Fruit fly (Drosophila melanogaster) whole organism, prepupa: ENCODE measurements around the gene CG32192.

Experiments used
- Blimp-1 ChIP-seq: fragments of 200-800 bp; sonication (Bioruptor generic); optimal IDR thresholded peaks from 3 replicates; lab custom pipeline; 2017; ENCODE audit warnings: missing biosample characterization, missing genetic modification characterization, mild to moderate bottlenecking, moderate library complexity, missing genetic modification reagents
- CG10631 ChIP-seq: fragments of 200-800 bp; sonication (Bioruptor generic); optimal IDR thresholded peaks from 2 replicates; lab custom pipeline; 2016; ENCODE audit warnings: missing biosample characterization, missing genetic modification characterization
- CG11294 ChIP-seq: fragments of 200-800 bp; sonication (Bioruptor generic); IDR thresholded peaks from 2 replicates; pipeline ENCODE4 v1.3.6; 2022; ENCODE audit warnings: missing biosample characterization, missing genetic modification characterization
- CG11762 ChIP-seq: fragments of 200-800 bp; sonication (Bioruptor generic); optimal IDR thresholded peaks from 3 replicates; lab custom pipeline; 2016; ENCODE audit warnings: missing biosample characterization, missing genetic modification characterization; ENCODE audit not compliant: insufficient read depth
- CG15336 ChIP-seq: fragments of 200-800 bp; sonication (Bioruptor generic); IDR thresholded peaks from 2 replicates; pipeline ENCODE4 v1.3.6; 2022; ENCODE audit warnings: missing biosample characterization, missing genetic modification characterization
- CG1621 ChIP-seq: fragments of 200-800 bp; sonication (Bioruptor generic); optimal IDR thresholded peaks from 3 replicates; lab custom pipeline; 2018; ENCODE audit warnings: missing biosample characterization, mild to moderate bottlenecking, missing genetic modification characterization
- CG16779 ChIP-seq: fragments of 200-800 bp; sonication (Bioruptor generic); optimal IDR thresholded peaks from 3 replicates; lab custom pipeline; 2017; ENCODE audit warnings: missing biosample characterization, mild to moderate bottlenecking, missing genetic modification characterization
- CG3032 ChIP-seq: fragments of 200-800 bp; optimal IDR thresholded peaks from 2 replicates; lab custom pipeline; 2019; ENCODE audit warnings: missing biosample characterization, mild to moderate bottlenecking, missing genetic modification characterization, moderate library complexity
- CG31627 ChIP-seq: fragments of 200-800 bp; sonication (Bioruptor generic); optimal IDR thresholded peaks from 3 replicates; lab custom pipeline; 2016; ENCODE audit warnings: missing biosample characterization, missing genetic modification characterization
- CG32006 ChIP-seq: fragments of 200-800 bp; sonication (Bioruptor generic); optimal IDR thresholded peaks from 3 replicates; lab custom pipeline; 2017; ENCODE audit warnings: missing biosample characterization, mild to moderate bottlenecking, missing genetic modification characterization
- CG3919 ChIP-seq: fragments of 200-800 bp; sonication (Bioruptor generic); optimal IDR thresholded peaks from 3 replicates; lab custom pipeline; 2016; ENCODE audit warnings: missing biosample characterization, missing genetic modification characterization
- CG6163 ChIP-seq: fragments of 200-800 bp; sonication (Bioruptor generic); IDR thresholded peaks from 3 replicates; pipeline ENCODE4 v1.3.6; 2022; ENCODE audit warnings: missing biosample characterization, missing genetic modification characterization
- CG6276 ChIP-seq: fragments of 200-800 bp; sonication (Bioruptor generic); optimal IDR thresholded peaks from 2 replicates; lab custom pipeline; 2017; ENCODE audit warnings: missing biosample characterization, mild to moderate bottlenecking, missing genetic modification characterization
- CG6792 ChIP-seq: fragments of 200-800 bp; sonication (Bioruptor generic); optimal IDR thresholded peaks from 3 replicates; lab custom pipeline; 2016; ENCODE audit warnings: missing biosample characterization, missing genetic modification characterization
- CG6808 ChIP-seq: fragments of 200-800 bp; sonication (Bioruptor generic); optimal IDR thresholded peaks from 3 replicates; lab custom pipeline; 2017; ENCODE audit warnings: missing biosample characterization, missing genetic modification characterization, mild to moderate bottlenecking, moderate library complexity, missing genetic modification reagents
- CG6854 ChIP-seq: fragments of 200-800 bp; sonication (Bioruptor generic); optimal IDR thresholded peaks from 2 replicates; lab custom pipeline; 2017; ENCODE audit warnings: missing biosample characterization, mild to moderate bottlenecking, missing genetic modification characterization
- CG7368 ChIP-seq: fragments of 200-800 bp; sonication (Bioruptor generic); optimal IDR thresholded peaks from 3 replicates; lab custom pipeline; 2016; ENCODE audit warnings: missing biosample characterization, missing genetic modification characterization
- CG8119 ChIP-seq: fragments of 200-800 bp; sonication (Bioruptor generic); IDR thresholded peaks from 3 replicates; pipeline ENCODE4 v1.3.6; 2022; ENCODE audit warnings: missing biosample characterization, missing genetic modification characterization
- CG8319 ChIP-seq: fragments of 200-800 bp; sonication (Bioruptor generic); optimal IDR thresholded peaks from 3 replicates; lab custom pipeline; 2016; ENCODE audit warnings: missing biosample characterization, missing genetic modification characterization
- CG8632 ChIP-seq: fragments of 200-800 bp; sonication (Bioruptor generic); optimal IDR thresholded peaks from 3 replicates; lab custom pipeline; 2016; ENCODE audit warnings: missing biosample characterization, missing genetic modification characterization
- CG9139 ChIP-seq: fragments of 200-800 bp; sonication (Bioruptor generic); optimal IDR thresholded peaks from 3 replicates; lab custom pipeline; 2017; ENCODE audit warnings: missing biosample characterization, mild to moderate bottlenecking, missing genetic modification characterization
- Eip75B ChIP-seq: fragments of 200-800 bp; sonication (Bioruptor generic); optimal IDR thresholded peaks from 3 replicates; lab custom pipeline; 2016; ENCODE audit warnings: missing biosample characterization, missing genetic modification characterization
- Eip78C ChIP-seq: fragments of 200-800 bp; sonication (Bioruptor generic); peaks from one replicate; lab custom pipeline; 2016; ENCODE audit warnings: missing biosample characterization, missing genetic modification characterization
- Eip93F ChIP-seq: fragments of 200-800 bp; sonication (Bioruptor generic); optimal IDR thresholded peaks from 2 replicates; lab custom pipeline; 2016; ENCODE audit warnings: missing biosample characterization, mild to moderate bottlenecking, missing genetic modification characterization
- Ets21C ChIP-seq: fragments of 200-800 bp; sonication (Bioruptor generic); optimal IDR thresholded peaks from 3 replicates; lab custom pipeline; 2016; ENCODE audit warnings: missing biosample characterization, missing genetic modification characterization
- Ets96B ChIP-seq: fragments of 200-800 bp; optimal IDR thresholded peaks from 2 replicates; lab custom pipeline; 2019; ENCODE audit warnings: missing biosample characterization, mild to moderate bottlenecking, missing genetic modification characterization, moderate library complexity
- Gug ChIP-seq: fragments of 200-800 bp; sonication (Bioruptor generic); IDR thresholded peaks from 2 replicates; pipeline ENCODE4 v1.3.6; 2022; ENCODE audit warnings: missing biosample characterization, missing genetic modification characterization
- Hr38 ChIP-seq: sonication (Bioruptor generic); optimal IDR thresholded peaks from 2 replicates; lab custom pipeline; 2016; ENCODE audit warnings: missing biosample characterization, missing genetic modification characterization
- Hr39 ChIP-seq: fragments of 200-800 bp; sonication (Bioruptor generic); optimal IDR thresholded peaks from 2 replicates; lab custom pipeline; 2016; ENCODE audit warnings: missing biosample characterization, missing genetic modification characterization
- Hr4 ChIP-seq: fragments of 200-800 bp; sonication (Bioruptor generic); optimal IDR thresholded peaks from 3 replicates; lab custom pipeline; 2016; ENCODE audit warnings: missing biosample characterization, missing genetic modification characterization
- Lpt ChIP-seq: fragments of 200-800 bp; sonication (Bioruptor generic); optimal IDR thresholded peaks from 3 replicates; lab custom pipeline; 2016; ENCODE audit warnings: missing biosample characterization, missing genetic modification characterization
- Met ChIP-seq: fragments of 200-800 bp; sonication (Bioruptor generic); optimal IDR thresholded peaks from 3 replicates; lab custom pipeline; 2016; ENCODE audit warnings: missing biosample characterization, missing genetic modification characterization
- Smox ChIP-seq: fragments of 200-800 bp; sonication (Bioruptor generic); optimal IDR thresholded peaks from 3 replicates; lab custom pipeline; 2016; ENCODE audit warnings: missing biosample characterization, missing genetic modification characterization
- Sox14 ChIP-seq: fragments of 200-800 bp; sonication (Bioruptor generic); optimal IDR thresholded peaks from 3 replicates; lab custom pipeline; 2016; ENCODE audit warnings: missing biosample characterization, missing genetic modification characterization
- achi ChIP-seq: fragments of 200-800 bp; sonication (Bioruptor generic); optimal IDR thresholded peaks from 3 replicates; lab custom pipeline; 2016; ENCODE audit warnings: missing biosample characterization, missing genetic modification characterization
- eg ChIP-seq: fragments of 200-800 bp; sonication (Bioruptor generic); IDR thresholded peaks from 3 replicates; pipeline ENCODE4 v1.3.6; 2022; ENCODE audit warnings: missing biosample characterization, missing genetic modification characterization
- fkh ChIP-seq: fragments of 200-800 bp; sonication (Bioruptor generic); optimal IDR thresholded peaks from 3 replicates; lab custom pipeline; 2017; ENCODE audit warnings: missing biosample characterization, mild to moderate bottlenecking, missing genetic modification characterization, moderate library complexity
- lz ChIP-seq: fragments of 200-800 bp; sonication (Bioruptor generic); optimal IDR thresholded peaks from 3 replicates; lab custom pipeline; 2016; ENCODE audit warnings: missing biosample characterization, missing genetic modification characterization
- net ChIP-seq: fragments of 200-800 bp; sonication (Bioruptor generic); optimal IDR thresholded peaks from 3 replicates; lab custom pipeline; 2016; ENCODE audit warnings: missing biosample characterization, missing genetic modification characterization
- spab ChIP-seq: fragments of 200-800 bp; sonication (Bioruptor generic); optimal IDR thresholded peaks from 2 replicates; lab custom pipeline; 2017; ENCODE audit warnings: missing biosample characterization, mild to moderate bottlenecking, missing genetic modification characterization, missing genetic modification reagents
- svp ChIP-seq: fragments of 200-800 bp; sonication (Bioruptor generic); peaks from one replicate; lab custom pipeline; 2016; ENCODE audit warnings: missing biosample characterization, missing genetic modification characterization
- topi ChIP-seq: fragments of 200-800 bp; sonication (Bioruptor generic); optimal IDR thresholded peaks from 3 replicates; lab custom pipeline; 2016; ENCODE audit warnings: missing biosample characterization, missing genetic modification characterization
- vri ChIP-seq: fragments of 200-800 bp; sonication (Bioruptor generic); optimal IDR thresholded peaks from 3 replicates; lab custom pipeline; 2016; ENCODE audit warnings: missing biosample characterization, mild to moderate bottlenecking, missing genetic modification characterization

Gene CG32192

DNA sequence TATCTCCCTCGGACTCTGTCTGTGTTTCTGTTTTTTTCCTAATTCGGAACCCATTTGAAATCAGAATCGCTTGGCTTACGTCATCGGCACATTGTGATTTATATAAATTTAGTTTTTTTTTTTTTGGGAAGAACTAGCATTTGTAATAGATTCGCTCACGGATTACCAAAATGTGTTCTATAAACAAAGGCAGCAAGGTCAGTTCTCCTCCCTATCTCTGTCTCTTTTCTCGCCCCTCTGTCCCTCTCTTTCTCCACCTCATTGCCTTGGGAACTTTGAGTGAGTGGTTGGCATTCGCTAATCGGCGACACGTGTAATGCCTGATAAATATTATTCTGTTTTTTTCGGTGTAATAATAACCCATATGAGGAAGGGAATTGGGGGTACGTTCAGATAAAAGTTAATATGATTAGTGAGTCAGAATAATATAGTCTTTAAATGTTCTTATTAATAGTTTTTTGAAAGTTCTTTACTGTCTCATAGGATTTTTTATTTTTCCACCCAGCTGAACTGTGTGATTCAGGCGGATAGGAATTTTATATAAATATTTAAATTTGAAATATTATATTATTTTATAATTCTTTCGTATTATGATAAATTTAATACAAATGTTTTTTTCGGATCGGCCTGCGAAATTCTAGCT, 45.4 kb upstream of the CG32192 start:
- peak; percentile 8 for TF ChIP-seq Sox14 (GFP tag; lab: Kevin White, UChicago)
- peak; percentile 27 for TF ChIP-seq Eip78C
- no peak for TF ChIP-seq CG3032 (tag; lab: Kevin White, UChicago)
- peak; percentile 60 for TF ChIP-seq svp (GFP tag; lab: Kevin White, UChicago)
- no peak for TF ChIP-seq achi (GFP tag; lab: Kevin White, UChicago)
- TF ChIP-seq vri = peak; percentile 61

DNA sequence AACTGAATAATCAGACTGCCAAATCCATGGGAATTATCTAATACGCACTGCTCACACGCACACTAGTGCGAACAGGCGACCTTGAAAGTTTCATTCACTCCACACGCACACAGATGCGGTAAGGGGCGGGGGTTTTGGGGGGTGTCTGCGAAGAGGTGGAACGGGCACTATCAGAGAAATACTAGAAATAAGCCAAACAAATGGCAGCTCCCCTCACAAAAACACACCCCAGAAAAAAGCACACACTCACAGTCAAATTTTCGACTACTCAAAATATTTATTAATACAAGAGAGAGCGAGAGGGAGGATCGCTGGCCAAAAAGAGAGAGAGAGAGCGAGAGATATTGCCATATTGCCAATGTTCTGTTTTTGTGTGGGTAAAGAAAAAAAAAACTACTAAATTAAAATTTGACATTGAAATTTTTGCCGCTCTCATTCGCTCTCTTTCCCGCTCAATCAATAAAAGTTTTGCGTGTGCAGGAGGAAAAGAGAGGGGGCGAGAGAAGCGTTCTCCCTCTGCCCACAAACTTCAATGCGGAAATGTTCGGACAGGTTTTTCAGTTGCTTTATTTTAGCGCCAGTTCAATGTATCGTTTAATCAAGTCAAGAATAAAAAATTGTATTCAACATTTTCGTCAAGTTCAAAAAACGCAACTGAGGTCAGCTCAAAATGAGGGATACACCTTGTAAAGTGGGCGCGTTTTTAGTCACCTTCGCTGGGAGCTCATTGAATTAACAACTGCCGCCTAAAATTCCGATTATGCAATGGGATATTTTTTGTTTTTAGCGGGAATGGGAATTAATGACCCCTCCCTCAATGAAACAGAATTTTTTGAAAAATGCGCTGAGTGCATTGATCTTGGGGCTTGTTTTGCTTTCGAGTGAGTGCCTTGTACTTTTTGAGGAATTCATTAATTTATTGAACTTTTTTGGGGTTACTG, 44.6 kb upstream of the CG32192 start:
- no peak for TF ChIP-seq eg
- TF ChIP-seq CG10631 (GFP tag; lab: Kevin White, UChicago) = no peak
- no peak for TF ChIP-seq Hr39 (GFP tag; lab: Kevin White, UChicago)
- TF ChIP-seq CG8119 (GFP tag; lab: Robert Waterston, UW) = 0 out of 3 replicates have a peak, but pooled peaks have one; percentile 15
- TF ChIP-seq CG3919 (GFP tag; lab: Kevin White, UChicago) = no peak
- no peak for TF ChIP-seq CG16779 (tag; lab: Kevin White, UChicago)
- no peak for TF ChIP-seq Smox (GFP tag; lab: Kevin White, UChicago)
- TF ChIP-seq vri = peak; percentile 95
- no peak for TF ChIP-seq CG11762
- TF ChIP-seq Eip78C = peak; percentile 11
- TF ChIP-seq svp (GFP tag; lab: Kevin White, UChicago) = peak; percentile 56
- no peak for TF ChIP-seq achi (GFP tag; lab: Kevin White, UChicago)
- TF ChIP-seq fkh (GFP tag; lab: Kevin White, UChicago) = peak; percentile 88
- TF ChIP-seq Hr4 (GFP tag; lab: Kevin White, UChicago) = no peak
- TF ChIP-seq, all 60 proteins: peak for 5

DNA sequence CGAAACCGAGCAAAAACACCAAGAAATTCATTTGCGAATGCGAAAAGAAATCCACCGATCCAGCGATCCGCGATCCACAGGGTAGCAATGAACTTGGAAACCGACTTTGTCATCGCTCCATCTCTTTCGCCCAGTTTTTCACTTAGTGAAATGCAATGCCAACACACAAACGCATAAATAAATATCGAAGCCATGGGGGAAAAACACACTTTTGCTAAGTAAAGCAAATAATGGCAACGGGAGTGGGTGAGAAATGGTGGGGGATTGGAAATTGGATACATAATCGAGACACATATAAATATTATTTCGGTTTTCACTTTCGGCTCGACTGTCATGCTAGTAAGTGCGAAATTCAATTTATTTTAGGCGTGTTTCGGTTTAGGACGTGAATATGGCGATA, 43.2 kb upstream of the CG32192 start:
- TF ChIP-seq Ets21C (GFP tag; lab: Kevin White, UChicago) (no peak), CG8632 (GFP tag; lab: Kevin White, UChicago) (no peak), Blimp-1 (GFP tag; lab: Kevin White, UChicago) (peak; percentile 52), topi (GFP tag; lab: Kevin White, UChicago) (no peak), Gug (GFP tag; lab: Robert Waterston, UW) (no peak), CG8319 (GFP tag; lab: Kevin White, UChicago) (no peak), Ets96B (tag; lab: Kevin White, UChicago) (no peak), CG6808 (GFP tag; lab: Kevin White, UChicago) (no peak), svp (GFP tag; lab: Kevin White, UChicago) (no peak), Eip93F (no peak), CG15336 (GFP tag; lab: Robert Waterston, UW) (no peak), CG6276 (GFP tag; lab: Kevin White, UChicago) (no peak), CG1621 (no peak), Hr38 (GFP tag; lab: Kevin White, UChicago) (no peak), Hr39 (GFP tag; lab: Kevin White, UChicago) (no peak), eg (0 out of 3 replicates have a peak, but pooled peaks have one; percentile 31), CG9139 (no peak), net (no peak), CG6792 (GFP tag; lab: Kevin White, UChicago) (no peak), Hr4 (GFP tag; lab: Kevin White, UChicago) (peak; percentile 39), CG6163 (GFP tag; lab: Robert Waterston, UW) (0 out of 3 replicates have a peak, but pooled peaks have one; percentile 43), CG3919 (GFP tag; lab: Kevin White, UChicago) (no peak), CG31627 (GFP tag; lab: Kevin White, UChicago) (no peak), Eip75B (GFP tag; lab: Kevin White, UChicago) (no peak), CG16779 (tag; lab: Kevin White, UChicago) (no peak), Met (no peak), CG7368 (no peak), Eip78C (no peak), Lpt (GFP tag; lab: Kevin White, UChicago) (no peak), CG6854 (GFP tag; lab: Kevin White, UChicago) (no peak), CG32006 (no peak), spab (GFP tag; lab: Kevin White, UChicago) (no peak), CG11294 (GFP tag; lab: Robert Waterston, UW) (no peak), lz (GFP tag; lab: Kevin White, UChicago) (no peak)
